Worm (Caenorhabditis elegans): ENCODE results near the gene oac-49.

- TF ChIP-seq ceh-43 (GFP tag; optimal IDR thresholded peaks at IDR 0.05), result no peak
- TF ChIP-seq snpc-4 (tag; optimal IDR thresholded peaks at IDR 0.05), result no peak
- no peak for TF ChIP-seq nhr-2 (tag; optimal IDR thresholded peaks at IDR 0.05)
- TF ChIP-seq unc-62 (GFP tag; optimal IDR thresholded peaks at IDR 0.05), result no peak
- no peak for TF ChIP-seq nhr-237 (tag; optimal IDR thresholded peaks at IDR 0.05)
- TF ChIP-seq sem-2 (GFP tag; optimal IDR thresholded peaks at IDR 0.05), result no peak
- no peak for TF ChIP-seq mab-5 (tag; optimal IDR thresholded peaks at IDR 0.05)
- no peak for TF ChIP-seq ham-2 (GFP tag; optimal IDR thresholded peaks at IDR 0.05)
- TF ChIP-seq sptf-1 (tag; optimal IDR thresholded peaks at IDR 0.05), result no peak
Observed at ce11 chrV:19205450-19205849, 12.3 kb upstream of the oac-49 start.

Measured in whole organism, mixed stage, embryonic.